Fruit fly (Drosophila melanogaster) whole organism, embryonic: Measurements from ENCODE around the gene Fas3.

Experiments used
- Abd-B ChIP-seq: fragments of 200-800 bp; sonication (Bioruptor generic); optimal IDR thresholded peaks from 2 replicates; lab custom pipeline; 2018; ENCODE audit warnings: missing biosample characterization, mild to moderate bottlenecking, missing genetic modification characterization, moderate library complexity
- Ada2b ChIP-seq: fragments of 200-800 bp; sonication (Bioruptor generic); IDR thresholded peaks from 2 replicates; pipeline ENCODE4 v1.3.6; 2022; ENCODE audit warnings: missing biosample characterization, missing genetic modification characterization
- Blimp-1 ChIP-seq: fragments of 200-800 bp; sonication (Bioruptor generic); optimal IDR thresholded peaks from 3 replicates; lab custom pipeline; 2018; ENCODE audit warnings: missing biosample characterization, missing genetic modification characterization, mild to moderate bottlenecking, moderate library complexity, missing genetic modification reagents
- CG10209 ChIP-seq: fragments of 200-800 bp; sonication (Bioruptor generic); optimal IDR thresholded peaks from 3 replicates; lab custom pipeline; 2017; ENCODE audit warnings: missing biosample characterization, mild to moderate bottlenecking, missing genetic modification characterization, missing genetic modification reagents
- CG13296 ChIP-seq: fragments of 200-800 bp; sonication (Bioruptor generic); optimal IDR thresholded peaks from 3 replicates; lab custom pipeline; 2018; ENCODE audit warnings: missing biosample characterization, mild to moderate bottlenecking, missing genetic modification characterization
- CG13894 ChIP-seq: fragments of 200-800 bp; sonication (Bioruptor generic); optimal IDR thresholded peaks from 3 replicates; lab custom pipeline; 2018; ENCODE audit warnings: missing biosample characterization, mild to moderate bottlenecking, missing genetic modification characterization, moderate library complexity
- CG14050 ChIP-seq: fragments of 200-800 bp; sonication (Bioruptor generic); IDR thresholded peaks from 3 replicates; pipeline ENCODE4 v1.3.6; 2022; ENCODE audit warnings: missing biosample characterization, missing genetic modification characterization
- CG15011 ChIP-seq: fragments of 200-800 bp; sonication (Bioruptor generic); optimal IDR thresholded peaks from 3 replicates; lab custom pipeline; 2018; ENCODE audit warnings: missing biosample characterization, mild to moderate bottlenecking, missing genetic modification characterization
- CG15269 ChIP-seq: fragments of 200-800 bp; sonication (Bioruptor generic); optimal IDR thresholded peaks from 2 replicates; lab custom pipeline; 2018; ENCODE audit warnings: missing biosample characterization, mild to moderate bottlenecking, missing genetic modification characterization, moderate library complexity
- CG15601 ChIP-seq: fragments of 200-800 bp; sonication (Bioruptor generic); optimal IDR thresholded peaks from 3 replicates; lab custom pipeline; 2019; ENCODE audit warnings: missing biosample characterization, mild to moderate bottlenecking, missing genetic modification characterization, moderate library complexity
- CG16813 ChIP-seq: fragments of 200-800 bp; sonication (Bioruptor generic); IDR thresholded peaks from 3 replicates; pipeline ENCODE4 v1.3.6; 2022; ENCODE audit warnings: missing biosample characterization, missing genetic modification characterization; ENCODE audit not compliant: partially characterized antibody
- CG18764 ChIP-seq: fragments of 200-800 bp; sonication (Bioruptor generic); optimal IDR thresholded peaks from 3 replicates; lab custom pipeline; 2016; ENCODE audit warnings: missing biosample characterization, missing genetic modification characterization
- CG34422 ChIP-seq: fragments of 200-800 bp; sonication (Bioruptor generic); IDR thresholded peaks from 3 replicates; pipeline ENCODE4 v1.3.6; 2022; ENCODE audit warnings: missing biosample characterization, missing genetic modification characterization
- CG3995 ChIP-seq: fragments of 200-800 bp; sonication (Bioruptor generic); optimal IDR thresholded peaks from 3 replicates; lab custom pipeline; 2016; ENCODE audit warnings: missing biosample characterization, missing genetic modification characterization
- CG4282 ChIP-seq: fragments of 200-800 bp; sonication (Bioruptor generic); optimal IDR thresholded peaks from 2 replicates; lab custom pipeline; 2016; ENCODE audit warnings: missing biosample characterization, missing genetic modification characterization
- CG6854 ChIP-seq: fragments of 200-800 bp; sonication (Bioruptor generic); optimal IDR thresholded peaks from 3 replicates; lab custom pipeline; 2017; ENCODE audit warnings: missing biosample characterization, mild to moderate bottlenecking, missing genetic modification characterization
- D19A ChIP-seq: fragments of 200-800 bp; optimal IDR thresholded peaks from 3 replicates; lab custom pipeline; 2019; ENCODE audit warnings: missing biosample characterization, mild to moderate bottlenecking, missing genetic modification characterization, moderate library complexity
- Dbx ChIP-seq: fragments of 200-800 bp; sonication (Bioruptor generic); IDR thresholded peaks from 3 replicates; pipeline ENCODE4 v1.3.6; 2022; ENCODE audit warnings: missing biosample characterization, missing genetic modification characterization
- Dip3 ChIP-seq: fragments of 200-800 bp; sonication (Bioruptor generic); optimal IDR thresholded peaks from 3 replicates; lab custom pipeline; 2016; ENCODE audit warnings: missing biosample characterization, missing genetic modification characterization
- E2f2 ChIP-seq: fragments of 200-800 bp; sonication (Bioruptor generic); IDR thresholded peaks from 2 replicates; pipeline ENCODE4 v1.3.6; 2022; ENCODE audit warnings: missing biosample characterization, missing genetic modification characterization
- Fer1 ChIP-seq: fragments of 200-800 bp; sonication (Bioruptor generic); optimal IDR thresholded peaks from 2 replicates; lab custom pipeline; 2017; ENCODE audit warnings: missing biosample characterization, mild to moderate bottlenecking, missing genetic modification characterization
- HmgD ChIP-seq: fragments of 200-800 bp; sonication (Bioruptor generic); optimal IDR thresholded peaks from 3 replicates; lab custom pipeline; 2016; ENCODE audit warnings: missing biosample characterization, missing genetic modification characterization
- Lhr ChIP-seq: fragments of 200-800 bp; sonication (Bioruptor generic); optimal IDR thresholded peaks from 3 replicates; lab custom pipeline; 2017; ENCODE audit warnings: mild to moderate bottlenecking, missing biosample characterization, missing genetic modification reagents, missing genetic modification characterization
- Mad ChIP-seq: fragments of 200-800 bp; sonication (Bioruptor generic); optimal IDR thresholded peaks from 2 replicates; lab custom pipeline; 2016; ENCODE audit warnings: missing biosample characterization, missing genetic modification characterization
- Max ChIP-seq: fragments of 200-800 bp; sonication (Bioruptor generic); optimal IDR thresholded peaks from 2 replicates; lab custom pipeline; 2016; ENCODE audit warnings: missing biosample characterization, mild to moderate bottlenecking, missing genetic modification characterization
- Oli ChIP-seq: fragments of 200-800 bp; sonication (Bioruptor generic); optimal IDR thresholded peaks from 2 replicates; lab custom pipeline; 2018; ENCODE audit warnings: missing biosample characterization, mild to moderate bottlenecking, missing genetic modification characterization, moderate library complexity
- Side ChIP-seq: fragments of 200-800 bp; sonication (Bioruptor generic); optimal IDR thresholded peaks from 2 replicates; lab custom pipeline; 2016; ENCODE audit warnings: missing biosample characterization, missing genetic modification characterization
- Sry-β ChIP-seq: fragments of 200-800 bp; sonication (Bioruptor generic); optimal IDR thresholded peaks from 2 replicates; lab custom pipeline; 2018; ENCODE audit warnings: missing biosample characterization, mild to moderate bottlenecking, missing genetic modification characterization, moderate library complexity
- Sry-δ ChIP-seq: fragments of 200-800 bp; sonication (Bioruptor generic); optimal IDR thresholded peaks from 2 replicates; lab custom pipeline; 2016; ENCODE audit warnings: missing biosample characterization, missing genetic modification characterization
- ab ChIP-seq: fragments of 200-800 bp; sonication (Bioruptor generic); optimal IDR thresholded peaks from 2 replicates; lab custom pipeline; 2016; ENCODE audit warnings: missing biosample characterization, missing genetic modification characterization
- dm ChIP-seq: fragments of 200-800 bp; sonication (Bioruptor generic); optimal IDR thresholded peaks from 3 replicates; lab custom pipeline; 2016; ENCODE audit warnings: missing biosample characterization, missing genetic modification characterization
- ems ChIP-seq: fragments of 200-800 bp; sonication (Bioruptor generic); optimal IDR thresholded peaks from 3 replicates; lab custom pipeline; 2016; ENCODE audit warnings: missing biosample characterization, missing genetic modification characterization
- fd64A ChIP-seq: fragments of 200-800 bp; sonication (Bioruptor generic); optimal IDR thresholded peaks from 3 replicates; lab custom pipeline; 2018; ENCODE audit warnings: missing biosample characterization, mild to moderate bottlenecking, missing genetic modification characterization
- knrl ChIP-seq: fragments of 200-800 bp; sonication (Bioruptor generic); IDR thresholded peaks from 3 replicates; pipeline ENCODE4 v1.3.6; 2022; ENCODE audit warnings: missing biosample characterization, missing genetic modification characterization; ENCODE audit not compliant: partially characterized antibody
- lab ChIP-seq: fragments of 200-800 bp; sonication (Bioruptor generic); optimal IDR thresholded peaks from 3 replicates; lab custom pipeline; 2017; ENCODE audit warnings: missing biosample characterization, missing genetic modification characterization, mild to moderate bottlenecking, moderate library complexity, missing genetic modification reagents
- lilli ChIP-seq: fragments of 200-800 bp; sonication (Bioruptor generic); optimal IDR thresholded peaks from 3 replicates; lab custom pipeline; 2016; ENCODE audit warnings: missing biosample characterization, missing genetic modification characterization
- onecut ChIP-seq: fragments of 200-800 bp; sonication (Bioruptor generic); IDR thresholded peaks from 2 replicates; pipeline ENCODE4 v1.3.6; 2022; ENCODE audit warnings: missing biosample characterization, missing genetic modification characterization
- prd ChIP-seq, 3 experiments: fragments of >200 bp in 2 of 3; fragments of 200-800 bp in 1 of 3; sonication (Bioruptor generic) in 1 of 3; optimal IDR thresholded peaks in 2 of 3; IDR thresholded peaks in 1 of 3; 2 replicates in 2 of 3; 3 replicates in 1 of 3; pipeline versions ENCODE4 v1.3.6 to Lab custom; 2017 to 2022; ENCODE audit warnings: missing biosample characterization in 1 of 3, missing genetic modification characterization in 1 of 3
- ranshi ChIP-seq: fragments of 200-800 bp; sonication (Bioruptor generic); IDR thresholded peaks from 2 replicates; pipeline ENCODE4 v1.3.6; 2022; ENCODE audit warnings: missing biosample characterization, missing genetic modification characterization
- repo ChIP-seq: fragments of 200-800 bp; sonication (Bioruptor generic); optimal IDR thresholded peaks from 2 replicates; lab custom pipeline; 2016; ENCODE audit warnings: missing biosample characterization, missing genetic modification characterization
- shn ChIP-seq: fragments of 200-800 bp; sonication (Bioruptor generic); optimal IDR thresholded peaks from 3 replicates; lab custom pipeline; 2016; ENCODE audit warnings: missing biosample characterization, missing genetic modification characterization
- slp2 ChIP-seq: fragments of 200-800 bp; sonication (Bioruptor generic); optimal IDR thresholded peaks from 2 replicates; lab custom pipeline; 2016; ENCODE audit warnings: missing biosample characterization, missing genetic modification characterization
- sr ChIP-seq: fragments of 200-800 bp; sonication (Bioruptor generic); IDR thresholded peaks from 3 replicates; pipeline ENCODE4 v1.3.6; 2022; ENCODE audit warnings: missing biosample characterization, missing genetic modification characterization
- stwl ChIP-seq: fragments of 200-800 bp; sonication (Bioruptor generic); optimal IDR thresholded peaks from 3 replicates; lab custom pipeline; 2018; ENCODE audit warnings: missing biosample characterization, mild to moderate bottlenecking, missing genetic modification characterization, moderate library complexity
- sug ChIP-seq: fragments of 200-800 bp; optimal IDR thresholded peaks from 2 replicates; lab custom pipeline; 2019; ENCODE audit warnings: missing biosample characterization, mild to moderate bottlenecking, missing genetic modification characterization, moderate library complexity
- tap ChIP-seq: fragments of 200-800 bp; optimal IDR thresholded peaks from 3 replicates; lab custom pipeline; 2019; ENCODE audit warnings: missing biosample characterization, mild to moderate bottlenecking, missing genetic modification characterization, moderate library complexity
- tgo ChIP-seq: fragments of 200-800 bp; sonication (Bioruptor generic); IDR thresholded peaks from 3 replicates; pipeline ENCODE4 v1.3.6; 2022; ENCODE audit warnings: missing biosample characterization, missing genetic modification characterization
- tup ChIP-seq: fragments of 200-800 bp; sonication (Bioruptor generic); optimal IDR thresholded peaks from 2 replicates; lab custom pipeline; 2016; ENCODE audit warnings: missing biosample characterization, mild to moderate bottlenecking, missing genetic modification characterization, moderate library complexity
- zen ChIP-seq: fragments of 200-800 bp; sonication (Bioruptor generic); optimal IDR thresholded peaks from 3 replicates; lab custom pipeline; 2018; ENCODE audit warnings: missing biosample characterization, mild to moderate bottlenecking, missing genetic modification characterization, moderate library complexity

The Fas3 gene

DNA sequence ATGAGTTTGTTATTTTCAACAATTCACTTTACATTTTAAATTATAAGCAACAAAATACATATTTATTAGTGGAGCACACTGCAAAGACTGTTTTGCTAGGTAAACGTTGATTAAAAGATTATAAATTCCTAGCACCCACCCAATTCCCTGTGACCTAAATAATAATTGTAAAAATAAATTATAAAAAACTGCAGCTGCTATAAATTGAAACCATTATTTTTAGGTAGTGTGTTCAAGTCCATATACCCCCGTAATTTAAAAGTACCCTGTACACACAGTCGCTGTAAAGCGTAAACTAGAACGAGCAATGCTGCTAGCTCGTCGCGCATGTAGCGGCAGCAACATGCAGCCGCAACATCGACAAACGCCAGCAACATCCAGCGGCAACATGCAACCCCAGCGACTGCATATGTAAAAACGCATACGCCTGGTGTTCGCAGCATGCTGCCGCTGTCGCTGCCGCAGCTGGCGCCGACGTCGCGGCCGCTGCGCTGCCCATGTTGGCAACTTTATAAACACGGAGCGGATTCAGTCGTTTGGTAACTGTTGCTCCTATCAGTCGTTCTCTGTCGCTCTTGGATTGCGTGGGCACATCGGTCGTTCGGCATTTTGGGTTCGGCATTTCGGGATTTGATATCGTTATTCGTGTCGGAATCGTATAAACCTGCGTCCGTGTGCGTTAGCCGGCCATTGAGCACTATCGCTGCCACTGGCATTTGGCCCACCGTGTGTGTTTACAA lies at the start of gene Fas3 (continued):
- TF ChIP-seq sr (GFP tag; lab: Robert Waterston, UW) (peak; percentile 87), CG3995 (GFP tag; lab: Kevin White, UChicago) (no peak), Ada2b (no peak), Dbx (GFP tag; lab: Robert Waterston, UW) (peak; percentile 56; the same call in 2 of the 3 replicates), knrl (GFP tag; lab: Robert Waterston, UW) (peak; percentile 46; the same call in 2 of the 3 replicates), CG15011 (GFP tag; lab: Kevin White, UChicago) (no peak), zen (tag; lab: Kevin White, UChicago) (no peak), CG18764 (GFP tag; lab: Kevin White, UChicago) (no peak), repo (GFP tag; lab: Kevin White, UChicago) (no peak), tap (tag; lab: Kevin White, UChicago) (peak; percentile 17), CG14050 (no peak), Sry-δ (GFP tag; lab: Kevin White, UChicago) (no peak), fd64A (no peak), CG15601 (no peak), shn (GFP tag; lab: Kevin White, UChicago) (peak; percentile 4), CG15269 (peak; percentile 6), Lhr (GFP tag; lab: Kevin White, UChicago) (no peak), tgo (no peak), prd (optimal IDR thresholded peaks at IDR 0.05; lab: Kevin White, UChicago) (no peak), prd (GFP tag; IDR thresholded peaks at IDR 0.05; lab: Robert Waterston, UW) (no peak), CG10209 (no peak), Mad (GFP tag; lab: Kevin White, UChicago) (no peak), CG13894 (tag; lab: Kevin White, UChicago) (peak; percentile 94), Dip3 (no peak), tup (GFP tag; lab: Kevin White, UChicago) (no peak), Sry-β (GFP tag; lab: Kevin White, UChicago) (no peak), Abd-B (GFP tag; lab: Kevin White, UChicago) (no peak), ab (GFP tag; lab: Kevin White, UChicago) (no peak), CG6854 (GFP tag; lab: Kevin White, UChicago) (peak; percentile 46), E2f2 (GFP tag; lab: Robert Waterston, UW) (0 out of 2 replicates have a peak, but pooled peaks have one; percentile 22), ranshi (no peak), onecut (GFP tag; lab: Robert Waterston, UW) (no peak; the same call in 1 of the 2 replicates), D19A (tag; lab: Kevin White, UChicago) (no peak), HmgD (GFP tag; lab: Kevin White, UChicago) (no peak), stwl (tag; lab: Kevin White, UChicago) (peak; percentile 36), CG34422 (GFP tag; lab: Robert Waterston, UW) (no peak), Max (GFP tag; lab: Kevin White, UChicago) (no peak), Blimp-1 (GFP tag; lab: Kevin White, UChicago) (peak; percentile 28), CG4282 (GFP tag; lab: Kevin White, UChicago) (no peak), Oli (tag; lab: Kevin White, UChicago) (no peak), CG16813 (GFP tag; lab: Robert Waterston, UW) (peak; percentile 44; the same call in 1 of the 3 replicates), lilli (peak; percentile 8), dm (no peak), Side (GFP tag; lab: Kevin White, UChicago) (peak; percentile 50), slp2 (GFP tag; lab: Kevin White, UChicago) (no peak), CG13296 (GFP tag; lab: Kevin White, UChicago) (peak; percentile 45), sug (tag; lab: Kevin White, UChicago) (peak; percentile 67), ems (no peak), Fer1 (GFP tag; lab: Kevin White, UChicago) (peak; percentile 64), lab (GFP tag; lab: Kevin White, UChicago) (peak; percentile 58)
